Worm (Caenorhabditis elegans) whole organism, early embryonic: ENCODE data around the gene K05F6.14.

Source experiments
- F13C5.2 ChIP-seq: sonication (generic microtip); optimal IDR thresholded peaks from 2 replicates; lab custom pipeline; 2017; ENCODE audit warnings: mild to moderate bottlenecking, missing genetic modification characterization, inconsistent platforms, missing compliant biosample characterization
- tbx-37 ChIP-seq: fragments of 200-800 bp; sonication (Bioruptor generic); conservative IDR thresholded peaks from 2 replicates; pipeline ENCODE4 v1.3.6; 2022; ENCODE audit warnings: missing genetic modification reagents, missing genetic modification characterization, missing compliant biosample characterization

ce11 chrII:1529057-1529456 is 32.9 kb upstream of the K05F6.14 start, which contains the start of gene Y51H7BR.4:
- TF ChIP-seq F13C5.2 (tag; lab: Kevin White, UChicago), result no peak
- TF ChIP-seq tbx-37, result no peak
